Fruit fly (Drosophila melanogaster) whole organism, embryonic: ENCODE results near the gene CG34300.

ENCODE experiments used
- CG10267 ChIP-seq: fragments of 200-800 bp; sonication (Bioruptor generic); optimal IDR thresholded peaks from 2 replicates; lab custom pipeline; 2018; ENCODE audit warnings: missing biosample characterization, mild to moderate bottlenecking, missing genetic modification characterization, moderate library complexity
- CG10321 ChIP-seq: fragments of 200-800 bp; sonication (Bioruptor generic); IDR thresholded peaks from 2 replicates; pipeline ENCODE4 v1.3.6; 2022; ENCODE audit warnings: missing biosample characterization, missing genetic modification characterization
- CG11504 ChIP-seq: fragments of 200-800 bp; sonication (Bioruptor generic); optimal IDR thresholded peaks from 3 replicates; lab custom pipeline; 2019; ENCODE audit warnings: missing biosample characterization, mild to moderate bottlenecking, missing genetic modification characterization, moderate library complexity
- CG11560 ChIP-seq: fragments of 200-800 bp; sonication (Bioruptor generic); IDR thresholded peaks from 3 replicates; pipeline ENCODE4 v1.3.6; 2022; ENCODE audit warnings: missing biosample characterization, missing genetic modification characterization
- CG11695 ChIP-seq: fragments of 200-800 bp; sonication (Bioruptor generic); IDR thresholded peaks from 3 replicates; pipeline ENCODE4 v1.3.6; 2022; ENCODE audit warnings: missing biosample characterization, missing genetic modification characterization
- CG12071 ChIP-seq: fragments of 200-800 bp; sonication (Bioruptor generic); optimal IDR thresholded peaks from 3 replicates; lab custom pipeline; 2018; ENCODE audit warnings: missing biosample characterization, mild to moderate bottlenecking, missing genetic modification characterization
- CG16813 ChIP-seq: fragments of 200-800 bp; sonication (Bioruptor generic); IDR thresholded peaks from 3 replicates; pipeline ENCODE4 v1.3.6; 2022; ENCODE audit warnings: missing biosample characterization, missing genetic modification characterization; ENCODE audit not compliant: partially characterized antibody
- CG1832 ChIP-seq: fragments of 200-800 bp; sonication (Bioruptor generic); optimal IDR thresholded peaks from 2 replicates; lab custom pipeline; 2017; ENCODE audit warnings: missing biosample characterization, mild to moderate bottlenecking, missing genetic modification characterization, inconsistent platforms
- CG2129 ChIP-seq: fragments of 200-800 bp; sonication (Bioruptor generic); IDR thresholded peaks from 2 replicates; pipeline ENCODE4 v1.3.6; 2022; ENCODE audit warnings: missing biosample characterization, missing genetic modification characterization; ENCODE audit not compliant: partially characterized antibody
- CG2202 ChIP-seq: fragments of 200-800 bp; sonication (Bioruptor generic); optimal IDR thresholded peaks from 2 replicates; lab custom pipeline; 2018; ENCODE audit warnings: missing biosample characterization, mild to moderate bottlenecking, missing genetic modification characterization
- CG3163 ChIP-seq: fragments of 200-800 bp; sonication (Bioruptor generic); optimal IDR thresholded peaks from 3 replicates; lab custom pipeline; 2016; ENCODE audit warnings: missing biosample characterization, missing genetic modification characterization
- CG4360 ChIP-seq: fragments of 200-800 bp; sonication (Bioruptor generic); IDR thresholded peaks from 2 replicates; pipeline ENCODE4 v1.3.6; 2022; ENCODE audit warnings: missing biosample characterization, missing genetic modification characterization
- CG4404 ChIP-seq: fragments of 200-800 bp; sonication (Bioruptor generic); IDR thresholded peaks from 2 replicates; pipeline ENCODE4 v1.3.6; 2022; ENCODE audit warnings: missing biosample characterization, missing genetic modification characterization
- CG8944 ChIP-seq: fragments of 200-800 bp; sonication (Bioruptor generic); optimal IDR thresholded peaks from 3 replicates; lab custom pipeline; 2016; ENCODE audit warnings: missing biosample characterization, missing genetic modification characterization
- CTCF ChIP-seq: fragments of 200-800 bp; sonication (Bioruptor generic); optimal IDR thresholded peaks from 2 replicates; lab custom pipeline; 2017; ENCODE audit warnings: missing biosample characterization, mild to moderate bottlenecking, missing genetic modification characterization, moderate library complexity
- Dbx ChIP-seq: fragments of 200-800 bp; sonication (Bioruptor generic); IDR thresholded peaks from 3 replicates; pipeline ENCODE4 v1.3.6; 2022; ENCODE audit warnings: missing biosample characterization, missing genetic modification characterization
- Deaf1 ChIP-seq: fragments of 200-800 bp; optimal IDR thresholded peaks from 3 replicates; lab custom pipeline; 2019; ENCODE audit warnings: missing biosample characterization, mild to moderate bottlenecking, missing genetic modification characterization, moderate library complexity
- Dll ChIP-seq: fragments of 200-800 bp; sonication (Bioruptor generic); IDR thresholded peaks from 4 replicates; pipeline ENCODE4 v1.3.6; 2022; ENCODE audit warnings: missing biosample characterization, missing genetic modification characterization; ENCODE audit not compliant: partially characterized antibody
- Hsf ChIP-seq: fragments of 200-800 bp; sonication (Bioruptor generic); optimal IDR thresholded peaks from 3 replicates; lab custom pipeline; 2016; ENCODE audit warnings: missing biosample characterization, missing genetic modification characterization
- Nf-YB ChIP-seq: fragments of 200-800 bp; sonication (Bioruptor generic); optimal IDR thresholded peaks from 3 replicates; lab custom pipeline; 2019; ENCODE audit warnings: missing biosample characterization, mild to moderate bottlenecking, missing genetic modification characterization, moderate library complexity
- Oaz ChIP-seq: fragments of 200-800 bp; sonication (Bioruptor generic); IDR thresholded peaks from 2 replicates; pipeline ENCODE4 v1.3.6; 2022; ENCODE audit warnings: missing biosample characterization, missing genetic modification characterization
- Opbp ChIP-seq: fragments of 200-800 bp; sonication (Bioruptor generic); IDR thresholded peaks from 3 replicates; pipeline ENCODE4 v1.3.6; 2022; ENCODE audit warnings: missing biosample characterization, missing genetic modification characterization; ENCODE audit not compliant: partially characterized antibody
- Rfx ChIP-seq: fragments of 200-800 bp; sonication (Bioruptor generic); IDR thresholded peaks from 2 replicates; pipeline ENCODE4 v1.3.6; 2022; ENCODE audit warnings: missing biosample characterization, missing genetic modification characterization
- Side ChIP-seq: fragments of 200-800 bp; sonication (Bioruptor generic); optimal IDR thresholded peaks from 2 replicates; lab custom pipeline; 2016; ENCODE audit warnings: missing biosample characterization, missing genetic modification characterization
- Sry-β ChIP-seq: fragments of 200-800 bp; sonication (Bioruptor generic); optimal IDR thresholded peaks from 2 replicates; lab custom pipeline; 2018; ENCODE audit warnings: missing biosample characterization, mild to moderate bottlenecking, missing genetic modification characterization, moderate library complexity
- Vsx1 ChIP-seq: fragments of 200-800 bp; sonication (Bioruptor generic); optimal IDR thresholded peaks from 2 replicates; lab custom pipeline; 2017; ENCODE audit warnings: missing biosample characterization, mild to moderate bottlenecking, missing genetic modification characterization, missing genetic modification reagents
- Xbp1 ChIP-seq: fragments of 200-800 bp; sonication (Bioruptor generic); optimal IDR thresholded peaks from 3 replicates; lab custom pipeline; 2016; ENCODE audit warnings: missing biosample characterization, mild to moderate bottlenecking, missing genetic modification characterization
- abd-A ChIP-seq: fragments of 200-800 bp; sonication (Bioruptor generic); optimal IDR thresholded peaks from 3 replicates; lab custom pipeline; 2019; ENCODE audit warnings: missing biosample characterization, mild to moderate bottlenecking, missing genetic modification characterization, moderate library complexity
- chinmo ChIP-seq: fragments of 200-800 bp; sonication (Bioruptor generic); IDR thresholded peaks from 4 replicates; pipeline ENCODE4 v1.3.6; 2022; ENCODE audit warnings: missing biosample characterization, missing genetic modification characterization; ENCODE audit not compliant: partially characterized antibody
- chm ChIP-seq: fragments of 200-800 bp; sonication (Bioruptor generic); IDR thresholded peaks from 2 replicates; pipeline ENCODE4 v1.3.6; 2022; ENCODE audit warnings: missing biosample characterization, missing genetic modification characterization
- cwo ChIP-seq: fragments of 200-800 bp; sonication (Bioruptor generic); optimal IDR thresholded peaks from 3 replicates; lab custom pipeline; 2017; ENCODE audit warnings: missing biosample characterization, missing genetic modification characterization, mild to moderate bottlenecking, moderate library complexity, missing genetic modification reagents
- dmrt99B ChIP-seq: fragments of 200-800 bp; sonication (Bioruptor generic); optimal IDR thresholded peaks from 2 replicates; lab custom pipeline; 2018; ENCODE audit warnings: missing biosample characterization, mild to moderate bottlenecking, missing genetic modification characterization, moderate library complexity
- dpn ChIP-seq, 2 experiments: fragments of 200-800 bp; sonication (Bioruptor generic); optimal IDR thresholded peaks; 3 replicates each; lab custom pipeline; 2016; ENCODE audit warnings: missing biosample characterization in 2 of 2, missing genetic modification characterization in 2 of 2
- ewg ChIP-seq: fragments of 200-800 bp; sonication (Bioruptor generic); optimal IDR thresholded peaks from 3 replicates; lab custom pipeline; 2017; ENCODE audit warnings: mild to moderate bottlenecking, missing biosample characterization, missing genetic modification reagents, missing genetic modification characterization
- maf-S ChIP-seq: fragments of 200-800 bp; sonication (Bioruptor generic); optimal IDR thresholded peaks from 2 replicates; lab custom pipeline; 2016; ENCODE audit warnings: missing biosample characterization, missing genetic modification characterization
- nau ChIP-seq: fragments of 200-800 bp; sonication (Bioruptor generic); optimal IDR thresholded peaks from 3 replicates; lab custom pipeline; 2017; ENCODE audit warnings: missing biosample characterization, mild to moderate bottlenecking, missing genetic modification characterization, missing genetic modification reagents
- nmo ChIP-seq: fragments of 200-800 bp; sonication (Bioruptor generic); optimal IDR thresholded peaks from 2 replicates; lab custom pipeline; 2018; ENCODE audit warnings: missing biosample characterization, mild to moderate bottlenecking, missing genetic modification characterization, moderate library complexity
- peb ChIP-seq: fragments of 200-800 bp; sonication (Bioruptor generic); IDR thresholded peaks from 2 replicates; pipeline ENCODE4 v1.3.6; 2022; ENCODE audit warnings: missing biosample characterization, missing genetic modification characterization
- phol ChIP-seq: fragments of 200-800 bp; sonication (Bioruptor generic); optimal IDR thresholded peaks from 3 replicates; lab custom pipeline; 2018; ENCODE audit warnings: missing biosample characterization, mild to moderate bottlenecking, missing genetic modification characterization, moderate library complexity
- pros ChIP-seq: fragments of 200-800 bp; sonication (Bioruptor generic); optimal IDR thresholded peaks from 3 replicates; lab custom pipeline; 2019; ENCODE audit warnings: missing biosample characterization, mild to moderate bottlenecking, missing genetic modification characterization, moderate library complexity
- seq ChIP-seq: fragments of 200-800 bp; sonication (Bioruptor generic); IDR thresholded peaks from 2 replicates; pipeline ENCODE4 v1.3.6; 2022; ENCODE audit warnings: missing biosample characterization, missing genetic modification characterization
- shn ChIP-seq: fragments of 200-800 bp; sonication (Bioruptor generic); optimal IDR thresholded peaks from 3 replicates; lab custom pipeline; 2016; ENCODE audit warnings: missing biosample characterization, missing genetic modification characterization
- stc ChIP-seq: fragments of 200-800 bp; sonication (Bioruptor generic); IDR thresholded peaks from 2 replicates; pipeline ENCODE4 v1.3.6; 2022; ENCODE audit warnings: missing biosample characterization, missing genetic modification characterization
- tin ChIP-seq: fragments of 200-800 bp; sonication (Bioruptor generic); optimal IDR thresholded peaks from 3 replicates; lab custom pipeline; 2016; ENCODE audit warnings: missing biosample characterization, missing genetic modification characterization
- yki ChIP-seq: fragments of >200 bp; optimal IDR thresholded peaks from 3 replicates; lab custom pipeline; 2018

CG34300 gene

DNA sequence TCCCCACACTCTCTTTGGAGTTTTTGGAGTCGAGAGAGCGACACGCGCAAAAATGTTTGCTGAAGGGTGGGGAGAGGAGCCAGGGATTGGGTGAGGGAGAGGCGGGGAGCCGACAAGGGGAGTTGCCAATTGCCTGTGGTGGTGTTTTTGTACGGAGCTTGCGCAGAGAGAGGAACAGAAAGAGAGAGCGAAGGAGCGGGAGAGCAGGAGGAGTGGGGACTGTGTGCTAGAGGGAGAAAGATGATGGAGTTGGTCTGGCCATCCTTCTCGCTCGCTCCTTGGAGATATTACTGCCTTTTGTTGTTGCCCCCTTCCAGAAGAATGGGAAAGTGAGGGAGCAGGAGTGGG lies 35.3 kb downstream of the CG34300 start (continued):
- TF ChIP-seq pros (GFP tag; lab: Kevin White, UChicago), result no peak
- TF ChIP-seq shn (GFP tag; lab: Kevin White, UChicago), result no peak
- TF ChIP-seq Rfx (GFP tag; lab: Robert Waterston, UW), result no peak
- TF ChIP-seq Vsx1, result no peak
- no peak for TF ChIP-seq CTCF (GFP tag; lab: Kevin White, UChicago)
- peak; percentile 86 for TF ChIP-seq CG1832
- no peak for TF ChIP-seq CG8944 (GFP tag; lab: Kevin White, UChicago)
- no peak for TF ChIP-seq Side (GFP tag; lab: Kevin White, UChicago)
- TF ChIP-seq yki (lab: Kevin White, UChicago), result peak; percentile 82
- no peak for TF ChIP-seq Opbp (GFP tag; lab: Robert Waterston, UW)
- TF ChIP-seq CG16813 (GFP tag; lab: Robert Waterston, UW), result no peak
- TF ChIP-seq Oaz (GFP tag; lab: Robert Waterston, UW), result no peak
- TF ChIP-seq dmrt99B (tag; lab: Kevin White, UChicago), result no peak
- TF ChIP-seq Sry-β (GFP tag; lab: Kevin White, UChicago), result no peak
- no peak for TF ChIP-seq maf-S (GFP tag; lab: Kevin White, UChicago)
- TF ChIP-seq CG4404 (GFP tag; lab: Robert Waterston, UW), result no peak
- TF ChIP-seq cwo (GFP tag; lab: Kevin White, UChicago), result no peak
- no peak for TF ChIP-seq phol (tag; lab: Kevin White, UChicago)
- no peak for TF ChIP-seq CG11504 (tag; lab: Kevin White, UChicago)
- no peak for TF ChIP-seq dpn (GFP tag; optimal IDR thresholded peaks at IDR 0.05; lab: Kevin White, UChicago)
- no peak for TF ChIP-seq chm
- no peak for TF ChIP-seq CG2129 (GFP tag; lab: Robert Waterston, UW)
- no peak for TF ChIP-seq Hsf (GFP tag; lab: Kevin White, UChicago)
- TF ChIP-seq CG12071 (GFP tag; lab: Kevin White, UChicago), result peak; percentile 35
- TF ChIP-seq Dbx (GFP tag; lab: Robert Waterston, UW), result no peak
- no peak for TF ChIP-seq peb (GFP tag; lab: Robert Waterston, UW)
- no peak for TF ChIP-seq CG2202 (tag; lab: Kevin White, UChicago)
- TF ChIP-seq nau (GFP tag; lab: Kevin White, UChicago), result no peak
- no peak for TF ChIP-seq stc (GFP tag; lab: Robert Waterston, UW)
- peak; percentile 99 for TF ChIP-seq ewg (GFP tag; lab: Kevin White, UChicago)
- no peak for TF ChIP-seq nmo (GFP tag; lab: Kevin White, UChicago)
- TF ChIP-seq CG10267 (tag; lab: Kevin White, UChicago), result no peak
- TF ChIP-seq chinmo (GFP tag; lab: Robert Waterston, UW), result 0 out of 4 replicates have a peak, but pooled peaks have one; percentile 16
- TF ChIP-seq CG11560, result no peak
- peak; percentile 68 for TF ChIP-seq CG4360 (GFP tag; lab: Robert Waterston, UW)
- TF ChIP-seq Nf-YB, result peak; percentile 91
- peak; percentile 51 for TF ChIP-seq abd-A (tag; lab: Kevin White, UChicago)
- TF ChIP-seq tin (GFP tag; lab: Kevin White, UChicago), result no peak
- peak; percentile 77 for TF ChIP-seq CG10321 (GFP tag; lab: Robert Waterston, UW)
- TF ChIP-seq Deaf1, result peak; percentile 32
- TF ChIP-seq Dll (GFP tag; lab: Robert Waterston, UW), result no peak
- peak; percentile 91 for TF ChIP-seq seq
- peak; percentile 14 for TF ChIP-seq CG3163 (GFP tag; lab: Kevin White, UChicago)
- no peak for TF ChIP-seq CG11695 (GFP tag; lab: Robert Waterston, UW)
- no peak for TF ChIP-seq Xbp1
